Fruit fly (Drosophila melanogaster) whole organism, embryonic: ENCODE measurements around the gene mRpS7.

Experiments
- Abd-B ChIP-seq: fragments of 200-800 bp; sonication (Bioruptor generic); optimal IDR thresholded peaks from 2 replicates; lab custom pipeline; 2018; ENCODE audit warnings: missing biosample characterization, mild to moderate bottlenecking, missing genetic modification characterization, moderate library complexity
- Adf1 ChIP-seq: fragments of 200-800 bp; sonication (Bioruptor generic); IDR thresholded peaks from 2 replicates; pipeline ENCODE4 v1.3.6; 2022; ENCODE audit warnings: missing biosample characterization, missing genetic modification characterization
- Bdp1 ChIP-seq: fragments of 200-800 bp; sonication (Bioruptor generic); optimal IDR thresholded peaks from 3 replicates; lab custom pipeline; 2016; ENCODE audit warnings: missing biosample characterization, missing genetic modification characterization
- CG11085 ChIP-seq: fragments of 200-800 bp; sonication (Bioruptor generic); IDR thresholded peaks from 2 replicates; pipeline ENCODE4 v1.3.6; 2022; ENCODE audit warnings: missing biosample characterization, missing genetic modification characterization
- CG11560 ChIP-seq: fragments of 200-800 bp; sonication (Bioruptor generic); IDR thresholded peaks from 3 replicates; pipeline ENCODE4 v1.3.6; 2022; ENCODE audit warnings: missing biosample characterization, missing genetic modification characterization
- CG12744 ChIP-seq: fragments of 200-800 bp; sonication (Bioruptor generic); optimal IDR thresholded peaks from 2 replicates; lab custom pipeline; 2016; ENCODE audit warnings: missing biosample characterization, missing genetic modification characterization
- CG13296 ChIP-seq: fragments of 200-800 bp; sonication (Bioruptor generic); optimal IDR thresholded peaks from 3 replicates; lab custom pipeline; 2018; ENCODE audit warnings: missing biosample characterization, mild to moderate bottlenecking, missing genetic modification characterization
- CG14050 ChIP-seq: fragments of 200-800 bp; sonication (Bioruptor generic); IDR thresholded peaks from 3 replicates; pipeline ENCODE4 v1.3.6; 2022; ENCODE audit warnings: missing biosample characterization, missing genetic modification characterization
- CG16813 ChIP-seq: fragments of 200-800 bp; sonication (Bioruptor generic); IDR thresholded peaks from 3 replicates; pipeline ENCODE4 v1.3.6; 2022; ENCODE audit warnings: missing biosample characterization, missing genetic modification characterization; ENCODE audit not compliant: partially characterized antibody
- CG17361 ChIP-seq: fragments of 200-800 bp; sonication (Bioruptor generic); IDR thresholded peaks from 3 replicates; pipeline ENCODE4 v1.3.6; 2022; ENCODE audit warnings: missing biosample characterization, missing genetic modification characterization
- CG2678 ChIP-seq: fragments of 200-800 bp; sonication (Bioruptor generic); optimal IDR thresholded peaks from 3 replicates; lab custom pipeline; 2019; ENCODE audit warnings: missing biosample characterization, mild to moderate bottlenecking, missing genetic modification characterization, moderate library complexity
- CG30431 ChIP-seq: fragments of 200-800 bp; sonication (Bioruptor generic); optimal IDR thresholded peaks from 2 replicates; lab custom pipeline; 2017; ENCODE audit warnings: missing biosample characterization, missing genetic modification characterization
- CG31441 ChIP-seq: fragments of 200-800 bp; sonication (Bioruptor generic); IDR thresholded peaks from 2 replicates; pipeline ENCODE4 v1.3.6; 2022; ENCODE audit warnings: missing biosample characterization, missing genetic modification characterization
- CG33557 ChIP-seq: fragments of 200-800 bp; sonication (Bioruptor generic); optimal IDR thresholded peaks from 2 replicates; lab custom pipeline; 2019; ENCODE audit warnings: missing biosample characterization, mild to moderate bottlenecking, missing genetic modification characterization, moderate library complexity
- CG3847 ChIP-seq: fragments of 200-800 bp; sonication (Bioruptor generic); IDR thresholded peaks from 2 replicates; pipeline ENCODE4 v1.3.6; 2022; ENCODE audit warnings: missing biosample characterization, missing genetic modification characterization
- CG4328 ChIP-seq: fragments of 200-800 bp; sonication (Bioruptor generic); optimal IDR thresholded peaks from 3 replicates; lab custom pipeline; 2017; ENCODE audit warnings: missing biosample characterization, missing genetic modification reagents, missing genetic modification characterization
- CG9797 ChIP-seq: fragments of 200-800 bp; sonication (Bioruptor generic); optimal IDR thresholded peaks from 3 replicates; lab custom pipeline; 2018; ENCODE audit warnings: missing biosample characterization, mild to moderate bottlenecking, missing genetic modification characterization
- CTCF ChIP-seq: fragments of 200-800 bp; sonication (Bioruptor generic); optimal IDR thresholded peaks from 2 replicates; lab custom pipeline; 2017; ENCODE audit warnings: missing biosample characterization, mild to moderate bottlenecking, missing genetic modification characterization, moderate library complexity
- Dek ChIP-seq: fragments of 200-800 bp; sonication (Bioruptor generic); optimal IDR thresholded peaks from 3 replicates; lab custom pipeline; 2019; ENCODE audit warnings: missing biosample characterization, mild to moderate bottlenecking, missing genetic modification characterization, moderate library complexity
- Dll ChIP-seq: fragments of 200-800 bp; sonication (Bioruptor generic); IDR thresholded peaks from 4 replicates; pipeline ENCODE4 v1.3.6; 2022; ENCODE audit warnings: missing biosample characterization, missing genetic modification characterization; ENCODE audit not compliant: partially characterized antibody
- Doc3 ChIP-seq: fragments of 200-800 bp; sonication (Bioruptor generic); IDR thresholded peaks from 3 replicates; pipeline ENCODE4 v1.3.6; 2022; ENCODE audit warnings: missing biosample characterization, missing genetic modification characterization; ENCODE audit not compliant: partially characterized antibody
- Gug ChIP-seq: fragments of 200-800 bp; sonication (Bioruptor generic); IDR thresholded peaks from 4 replicates; pipeline ENCODE4 v1.3.6; 2022; ENCODE audit warnings: missing biosample characterization, missing genetic modification characterization
- Hand ChIP-seq: fragments of 200-800 bp; sonication (Bioruptor generic); optimal IDR thresholded peaks from 2 replicates; lab custom pipeline; 2017; ENCODE audit warnings: mild to moderate bottlenecking, missing biosample characterization, missing genetic modification reagents, missing genetic modification characterization
- Hr51 ChIP-seq, 2 experiments: fragments of 200-800 bp; sonication (Bioruptor generic); optimal IDR thresholded peaks; 2 replicates in 1 of 2; 3 replicates in 1 of 2; lab custom pipeline; 2016 to 2018; ENCODE audit warnings: missing biosample characterization in 2 of 2, missing genetic modification characterization in 2 of 2, mild to moderate bottlenecking in 1 of 2, moderate library complexity in 1 of 2
- Mrtf ChIP-seq: fragments of 200-800 bp; sonication (Bioruptor generic); IDR thresholded peaks from 3 replicates; pipeline ENCODE4 v1.3.6; 2022; ENCODE audit warnings: missing biosample characterization, missing genetic modification characterization
- NC2α ChIP-seq: fragments of 200-800 bp; sonication (Bioruptor generic); optimal IDR thresholded peaks from 2 replicates; lab custom pipeline; 2016; ENCODE audit warnings: missing biosample characterization, missing genetic modification characterization
- NC2β ChIP-seq: fragments of 200-800 bp; sonication (Bioruptor generic); optimal IDR thresholded peaks from 2 replicates; lab custom pipeline; 2016; ENCODE audit warnings: missing biosample characterization, missing genetic modification characterization
- Sin3A ChIP-seq: fragments of >200 bp; optimal IDR thresholded peaks from 2 replicates; lab custom pipeline; 2018
- Sox100B ChIP-seq: fragments of 200-800 bp; sonication (Bioruptor generic); optimal IDR thresholded peaks from 3 replicates; lab custom pipeline; 2018; ENCODE audit warnings: missing biosample characterization, mild to moderate bottlenecking, missing genetic modification characterization
- amos ChIP-seq: fragments of 200-800 bp; sonication (Bioruptor generic); IDR thresholded peaks from 2 replicates; pipeline ENCODE4 v1.3.6; 2022; ENCODE audit warnings: missing biosample characterization, missing genetic modification characterization; ENCODE audit not compliant: partially characterized antibody
- chif ChIP-seq, 2 experiments: fragments of 200-800 bp; sonication (Bioruptor generic); optimal IDR thresholded peaks; 3 replicates each; lab custom pipeline; 2016; ENCODE audit warnings: missing biosample characterization in 2 of 2, missing genetic modification characterization in 2 of 2
- chinmo ChIP-seq: fragments of 200-800 bp; sonication (Bioruptor generic); IDR thresholded peaks from 4 replicates; pipeline ENCODE4 v1.3.6; 2022; ENCODE audit warnings: missing biosample characterization, missing genetic modification characterization; ENCODE audit not compliant: partially characterized antibody
- eve ChIP-seq, 2 experiments: fragments of >200 bp; optimal IDR thresholded peaks; 2 replicates each; lab custom pipeline; 2017; ENCODE audit warnings: missing biosample characterization in 2 of 2, missing genetic modification characterization in 2 of 2
- gcm2 ChIP-seq: fragments of 200-800 bp; sonication (Bioruptor generic); optimal IDR thresholded peaks from 2 replicates; lab custom pipeline; 2016; ENCODE audit warnings: missing biosample characterization, missing genetic modification characterization
- luna ChIP-seq: fragments of 200-800 bp; sonication (Bioruptor generic); optimal IDR thresholded peaks from 2 replicates; lab custom pipeline; 2016; ENCODE audit warnings: missing biosample characterization, missing genetic modification characterization
- nom ChIP-seq: fragments of 200-800 bp; sonication (Bioruptor generic); optimal IDR thresholded peaks from 2 replicates; lab custom pipeline; 2017; ENCODE audit warnings: missing biosample characterization, missing genetic modification characterization, mild to moderate bottlenecking, moderate library complexity, missing genetic modification reagents
- otp ChIP-seq: fragments of 200-800 bp; sonication (Bioruptor generic); IDR thresholded peaks from 3 replicates; pipeline ENCODE4, ENCODE4 v1.3.6; 2022; ENCODE audit warnings: missing biosample characterization, missing genetic modification characterization
- pan ChIP-seq, 4 experiments: fragments of >200 bp in 3 of 4; fragments of 200-800 bp in 1 of 4; sonication (Bioruptor generic) in 1 of 4; optimal IDR thresholded peaks in 3 of 4; IDR thresholded peaks in 1 of 4; 2 replicates each; pipeline versions ENCODE4 v1.3.6 to Lab custom; 2017 to 2022; ENCODE audit warnings: missing biosample characterization in 2 of 4, missing genetic modification characterization in 2 of 4, mixed read lengths in 1 of 4
- pb ChIP-seq: fragments of 200-800 bp; sonication (Bioruptor generic); optimal IDR thresholded peaks from 3 replicates; lab custom pipeline; 2016; ENCODE audit warnings: missing biosample characterization, missing genetic modification characterization
- peb ChIP-seq: fragments of 200-800 bp; sonication (Bioruptor generic); IDR thresholded peaks from 2 replicates; pipeline ENCODE4 v1.3.6; 2022; ENCODE audit warnings: missing biosample characterization, missing genetic modification characterization
- pfk ChIP-seq: fragments of 200-800 bp; sonication (Bioruptor generic); optimal IDR thresholded peaks from 2 replicates; lab custom pipeline; 2018; ENCODE audit warnings: missing biosample characterization, mild to moderate bottlenecking, missing genetic modification characterization, moderate library complexity
- pnt ChIP-seq: fragments of 200-800 bp; sonication (Bioruptor generic); optimal IDR thresholded peaks from 3 replicates; lab custom pipeline; 2016; ENCODE audit warnings: missing biosample characterization, missing genetic modification characterization
- pum ChIP-seq: fragments of 200-800 bp; sonication (Bioruptor generic); optimal IDR thresholded peaks from 2 replicates; lab custom pipeline; 2016; ENCODE audit warnings: missing biosample characterization, missing genetic modification characterization
- ranshi ChIP-seq: fragments of 200-800 bp; sonication (Bioruptor generic); IDR thresholded peaks from 2 replicates; pipeline ENCODE4 v1.3.6; 2022; ENCODE audit warnings: missing biosample characterization, missing genetic modification characterization
- so ChIP-seq: fragments of 200-800 bp; sonication (Bioruptor generic); IDR thresholded peaks from 3 replicates; pipeline ENCODE4 v1.3.6; 2022; ENCODE audit warnings: missing biosample characterization, missing genetic modification characterization
- stwl ChIP-seq: fragments of 200-800 bp; sonication (Bioruptor generic); optimal IDR thresholded peaks from 3 replicates; lab custom pipeline; 2018; ENCODE audit warnings: missing biosample characterization, mild to moderate bottlenecking, missing genetic modification characterization, moderate library complexity
- sug ChIP-seq: fragments of 200-800 bp; optimal IDR thresholded peaks from 2 replicates; lab custom pipeline; 2019; ENCODE audit warnings: missing biosample characterization, mild to moderate bottlenecking, missing genetic modification characterization, moderate library complexity
- tll ChIP-seq, 2 experiments: fragments of 200-800 bp in 1 of 2; fragments of >200 bp in 1 of 2; sonication (Bioruptor generic) in 1 of 2; optimal IDR thresholded peaks; 2 replicates each; lab custom pipeline; 2017 to 2019; ENCODE audit warnings: missing biosample characterization in 2 of 2, missing genetic modification characterization in 2 of 2, mild to moderate bottlenecking in 1 of 2, moderate library complexity in 1 of 2
- ttk ChIP-seq: fragments of 200-800 bp; sonication (Bioruptor generic); IDR thresholded peaks from 2 replicates; pipeline ENCODE4 v2.1.2; 2022; ENCODE audit warnings: missing biosample characterization, missing genetic modification characterization
- wdn ChIP-seq: fragments of 200-800 bp; sonication (Bioruptor generic); IDR thresholded peaks from 2 replicates; pipeline ENCODE4 v1.3.6; 2022; ENCODE audit warnings: missing biosample characterization, missing genetic modification characterization
- zf30C ChIP-seq: fragments of 200-800 bp; sonication (Bioruptor generic); optimal IDR thresholded peaks from 3 replicates; lab custom pipeline; 2018; ENCODE audit warnings: missing biosample characterization, mild to moderate bottlenecking, missing genetic modification characterization

Gene mRpS7

dm6 chr2L:10341405-10341804, 45.1 kb upstream of the mRpS7 start, which contains the start of gene CG31715:
Gene CG31715, plus strand, starts transcription at chr2L:10341616.
- TF ChIP-seq CG33557 (GFP tag; lab: Kevin White, UChicago) (no peak), CG4328 (GFP tag; lab: Kevin White, UChicago) (no peak), CG11085 (GFP tag; lab: Robert Waterston, UW) (no peak), CG14050 (no peak), pb (GFP tag; lab: Kevin White, UChicago) (no peak), amos (GFP tag; lab: Robert Waterston, UW) (peak; percentile 60; the same call in 1 of the 2 replicates), stwl (tag; lab: Kevin White, UChicago) (peak; percentile 56), Dek (tag; lab: Kevin White, UChicago) (peak; percentile 26), wdn (GFP tag; lab: Robert Waterston, UW) (no peak), Hr51 (GFP tag; optimal IDR thresholded peaks at IDR 0.05; lab: Kevin White, UChicago) (peak in 1 of 2 experiments; percentile 18), Hand (GFP tag; lab: Kevin White, UChicago) (no peak), CG3847 (no peak), so (GFP tag; lab: Robert Waterston, UW) (no peak), ttk (GFP tag; lab: Robert Waterston, UW) (no peak), Sox100B (peak; percentile 18), pnt (no peak), peb (no peak), CG16813 (GFP tag; lab: Robert Waterston, UW) (peak; percentile 47; the same call in 1 of the 3 replicates), zf30C (GFP tag; lab: Kevin White, UChicago) (no peak), NC2β (no peak), gcm2 (GFP tag; lab: Kevin White, UChicago) (no peak), CG11560 (tag; lab: Robert Waterston, UW) (no peak), Sin3A (lab: Kevin White, UChicago) (no peak), sug (tag; lab: Kevin White, UChicago) (peak; percentile 15), nom (no peak), Adf1 (GFP tag; lab: Robert Waterston, UW) (no peak), Abd-B (no peak), Mrtf (GFP tag; lab: Robert Waterston, UW) (no peak), Dll (GFP tag; lab: Robert Waterston, UW) (peak; percentile 64), CG13296 (no peak), ranshi (GFP tag; lab: Robert Waterston, UW) (peak; percentile 53; the same call in 1 of the 2 replicates), Bdp1 (GFP tag; lab: Kevin White, UChicago) (no peak), pfk (GFP tag; lab: Kevin White, UChicago) (no peak), pum (GFP tag; lab: Kevin White, UChicago) (no peak), chinmo (GFP tag; lab: Robert Waterston, UW) (no peak), eve (GFP tag; optimal IDR thresholded peaks at IDR 0.05; lab: Kevin White, UChicago) (no peak), NC2α (GFP tag; lab: Kevin White, UChicago) (no peak), CG2678 (tag; lab: Kevin White, UChicago) (no peak), CG12744 (GFP tag; lab: Kevin White, UChicago) (no peak), CG17361 (GFP tag; lab: Robert Waterston, UW) (no peak), tll (GFP tag; optimal IDR thresholded peaks at IDR 0.05; lab: Kevin White, UChicago) (no peak), CG30431 (GFP tag; lab: Kevin White, UChicago) (no peak), chif (GFP tag; optimal IDR thresholded peaks at IDR 0.05; lab: Kevin White, UChicago) (no peak), otp (GFP tag; lab: Robert Waterston, UW) (no peak), CG9797 (GFP tag; lab: Kevin White, UChicago) (no peak), CTCF (GFP tag; lab: Kevin White, UChicago) (no peak), Doc3 (GFP tag; lab: Robert Waterston, UW) (peak; percentile 38; the same call in 2 of the 3 replicates), CG31441 (GFP tag; lab: Robert Waterston, UW) (peak; percentile 16; the same call in 1 of the 2 replicates), luna (GFP tag; lab: Kevin White, UChicago) (no peak), Gug (no peak), pan (optimal IDR thresholded peaks at IDR 0.05; lab: Kevin White, UChicago) (no peak), pan (GFP tag; optimal IDR thresholded peaks at IDR 0.05 in 1 of 2, IDR thresholded peaks at IDR 0.05 in 1 of 2) (no peak)
